Worm (Caenorhabditis elegans): ENCODE measurements around the gene nhr-96.

ce11 chrV:2185486-2185885 is 47.8 kb upstream of the nhr-96 start:
- TF ChIP-seq ets-4 (tag; optimal IDR thresholded peaks at IDR 0.05) (no peak), sox-4 (tag; optimal IDR thresholded peaks at IDR 0.05) (no peak), hlh-15 (tag; optimal IDR thresholded peaks at IDR 0.05) (no peak), hlh-6 (tag; optimal IDR thresholded peaks at IDR 0.05) (no peak), hlh-13 (GFP tag; optimal IDR thresholded peaks at IDR 0.05) (no peak), pqm-1 (tag; optimal IDR thresholded peaks at IDR 0.05) (no peak), fkh-10 (GFP tag; optimal IDR thresholded peaks at IDR 0.05) (no peak), pha-4 (tag; optimal IDR thresholded peaks at IDR 0.05) (no peak), lim-6 (tag; optimal IDR thresholded peaks at IDR 0.05) (no peak), K02D7.2 (tag; optimal IDR thresholded peaks at IDR 0.05) (no peak)
